Fruit fly (Drosophila melanogaster): ENCODE measurements around the gene CG3982.

Gene CG3982

dm6 chr3L:9426656-9427294 lies 9.6 kb upstream of the CG3982 start, which contains the start of the genes Atat and Shc (continued):
- TF ChIP-seq sr (GFP tag; IDR thresholded peaks at IDR 0.05): peak; percentile 95
- TF ChIP-seq Dp (GFP tag; optimal IDR thresholded peaks at IDR 0.05): peak; percentile 53
- peak; percentile 91 for TF ChIP-seq exex (tag; optimal IDR thresholded peaks at IDR 0.05)
- peak; percentile 100 for TF ChIP-seq Hr3 (GFP tag; optimal IDR thresholded peaks at IDR 0.05)
- peak; percentile 99 for TF ChIP-seq Atf6 (GFP tag; IDR thresholded peaks at IDR 0.05)
- peak; percentile 100 for TF ChIP-seq CG14441 (GFP tag; IDR thresholded peaks at IDR 0.05)
- peak; percentile 99 for TF ChIP-seq croc (GFP tag; conservative IDR thresholded peaks at IDR 0.05)
- peak; percentile 99 for TF ChIP-seq CG10147 (GFP tag; optimal IDR thresholded peaks at IDR 0.05)
- TF ChIP-seq Trl (optimal IDR thresholded peaks at IDR 0.05): no peak
- TF ChIP-seq Trl (GFP tag; optimal IDR thresholded peaks at IDR 0.05): peak; percentile 100
- TF ChIP-seq Xbp1 (GFP tag; optimal IDR thresholded peaks at IDR 0.05): peak; percentile 100
- peak; percentile 99 for TF ChIP-seq phol (tag; optimal IDR thresholded peaks at IDR 0.05)
- TF ChIP-seq C15 (GFP tag; IDR thresholded peaks at IDR 0.05): peak; percentile 99
- peak; percentile 98 for TF ChIP-seq CG17361 (GFP tag; IDR thresholded peaks at IDR 0.05)
- TF ChIP-seq CG7839 (tag; optimal IDR thresholded peaks at IDR 0.05): peak; percentile 99
- peak; percentile 98 for TF ChIP-seq grau (tag; optimal IDR thresholded peaks at IDR 0.05)
- peak; percentile 99 for TF ChIP-seq fd96Cb (tag; optimal IDR thresholded peaks at IDR 0.05)
- peak; percentile 100 for TF ChIP-seq mam (GFP tag; optimal IDR thresholded peaks at IDR 0.05)
- TF ChIP-seq Kr (GFP tag; optimal IDR thresholded peaks at IDR 0.05): no peak
- TF ChIP-seq oc (tag; optimal IDR thresholded peaks at IDR 0.05): peak; percentile 97
- peak; percentile 95 for TF ChIP-seq CG7987 (GFP tag; optimal IDR thresholded peaks at IDR 0.05)
- TF ChIP-seq E2f1 (GFP tag; IDR thresholded peaks at IDR 0.05): peak; percentile 99
- peak; percentile 100 for TF ChIP-seq Mrtf (GFP tag; IDR thresholded peaks at IDR 0.05)
- TF ChIP-seq CkIIα-i1 (GFP tag; IDR thresholded peaks at IDR 0.05): peak; percentile 97
- peak; percentile 86 for TF ChIP-seq CG10431 (GFP tag; optimal IDR thresholded peaks at IDR 0.05)
- TF ChIP-seq lov (optimal IDR thresholded peaks at IDR 0.05): no peak
- peak; percentile 99 for TF ChIP-seq lov (GFP tag; IDR thresholded peaks at IDR 0.05)
- TF ChIP-seq MESR4 (GFP tag; optimal IDR thresholded peaks at IDR 0.05): peak; percentile 69
- peak; percentile 93 for TF ChIP-seq Dll (GFP tag; IDR thresholded peaks at IDR 0.05; ENCODE audit: partially characterized antibody)
- peak; percentile 92 for TF ChIP-seq gcm (GFP tag; optimal IDR thresholded peaks at IDR 0.05)
- peak; percentile 95 for TF ChIP-seq CG17568 (GFP tag; optimal IDR thresholded peaks at IDR 0.05)
- TF ChIP-seq kni (GFP tag; optimal IDR thresholded peaks at IDR 0.05): peak; percentile 85
- TF ChIP-seq CG4404 (GFP tag; IDR thresholded peaks at IDR 0.05): peak; percentile 100
- peak; percentile 100 for TF ChIP-seq Chrac-16 (GFP tag; optimal IDR thresholded peaks at IDR 0.05)
- TF ChIP-seq twi (tag; optimal IDR thresholded peaks at IDR 0.05): peak; percentile 96
- TF ChIP-seq MTF-1 (GFP tag; optimal IDR thresholded peaks at IDR 0.05; ENCODE audit: borderline replicate concordance): peak; percentile 93
- peak; percentile 92 for TF ChIP-seq CG15073 (GFP tag; optimal IDR thresholded peaks at IDR 0.05)
- TF ChIP-seq CG6689 (GFP tag; IDR thresholded peaks at IDR 0.05): peak; percentile 99
- peak; percentile 97 for TF ChIP-seq Neu2 (GFP tag; optimal IDR thresholded peaks at IDR 0.05; ENCODE audit: borderline replicate concordance)
- TF ChIP-seq H15 (GFP tag; IDR thresholded peaks at IDR 0.05): peak; percentile 100
- peak; percentile 100 for TF ChIP-seq CG3847 (GFP tag; IDR thresholded peaks at IDR 0.05)
- peak; percentile 99 for TF ChIP-seq CG34376 (GFP tag; optimal IDR thresholded peaks at IDR 0.05)
- TF ChIP-seq CG4282 (GFP tag; optimal IDR thresholded peaks at IDR 0.05): peak; percentile 100
- peak; percentile 80; the same call in 1 of the 2 replicates for TF ChIP-seq tna (GFP tag; IDR thresholded peaks at IDR 0.05; ENCODE audit: partially characterized antibody)
- TF ChIP-seq NfI (GFP tag; optimal IDR thresholded peaks at IDR 0.05): peak; percentile 99
- TF ChIP-seq pum (GFP tag; optimal IDR thresholded peaks at IDR 0.05): peak; percentile 100
- peak; percentile 76 for TF ChIP-seq CG2129 (GFP tag; IDR thresholded peaks at IDR 0.05; ENCODE audit: partially characterized antibody)
- peak; percentile 88 for TF ChIP-seq odd (GFP tag; optimal IDR thresholded peaks at IDR 0.05)
- TF ChIP-seq CG2202 (tag; optimal IDR thresholded peaks at IDR 0.05): peak; percentile 96
- peak; percentile 95 for TF ChIP-seq Spps (tag; optimal IDR thresholded peaks at IDR 0.05)

All from whole organism, embryonic.